Fruit fly (Drosophila melanogaster): ENCODE data around the gene fkh.
A peak's percentile ranks its signal among the peaks of the same experiment; 100 is the strongest.

fkh gene

DNA sequence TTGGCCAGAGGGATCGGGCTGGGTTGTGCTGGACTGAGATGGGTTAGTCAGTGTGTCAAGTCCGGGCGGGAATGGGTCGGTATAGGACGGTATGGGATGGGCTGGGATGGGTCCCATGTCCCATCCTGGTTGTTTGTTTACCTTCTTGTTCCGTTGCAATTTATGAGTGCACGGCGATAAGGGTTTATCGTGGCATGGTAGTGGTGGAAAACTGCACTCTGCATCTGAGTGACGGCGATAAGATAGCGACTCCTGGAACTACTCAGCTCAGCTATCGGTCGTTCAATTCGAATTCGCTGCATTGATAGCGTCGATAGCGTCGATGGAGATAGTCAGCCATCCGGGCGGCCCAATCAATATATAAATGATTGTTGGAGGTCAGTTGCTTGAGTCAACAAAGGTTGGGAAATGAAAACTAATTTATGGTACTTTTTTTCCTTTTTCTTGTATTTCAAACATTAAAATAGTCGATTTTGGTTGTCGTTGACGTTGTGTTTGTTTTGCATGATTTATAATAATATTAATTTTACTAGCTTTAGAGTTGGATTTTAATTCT, 4.4 kb downstream of the fkh start:
- TF ChIP-seq CG12768 (GFP tag; optimal IDR thresholded peaks at IDR 0.05) (peak; percentile 38), cnc (optimal IDR thresholded peaks at IDR 0.05) (no peak), Clk (GFP tag; optimal IDR thresholded peaks at IDR 0.05) (no peak), toe (GFP tag; optimal IDR thresholded peaks at IDR 0.05) (no peak), cic (GFP tag; optimal IDR thresholded peaks at IDR 0.05) (peak; percentile 25), ovo (GFP tag; optimal IDR thresholded peaks at IDR 0.05) (peak; percentile 70), CG11617 (GFP tag; optimal IDR thresholded peaks at IDR 0.05) (peak; percentile 31), Crg-1 (GFP tag; optimal IDR thresholded peaks at IDR 0.05) (peak; percentile 23), Mnt (GFP tag; optimal IDR thresholded peaks at IDR 0.05) (no peak)

DNA sequence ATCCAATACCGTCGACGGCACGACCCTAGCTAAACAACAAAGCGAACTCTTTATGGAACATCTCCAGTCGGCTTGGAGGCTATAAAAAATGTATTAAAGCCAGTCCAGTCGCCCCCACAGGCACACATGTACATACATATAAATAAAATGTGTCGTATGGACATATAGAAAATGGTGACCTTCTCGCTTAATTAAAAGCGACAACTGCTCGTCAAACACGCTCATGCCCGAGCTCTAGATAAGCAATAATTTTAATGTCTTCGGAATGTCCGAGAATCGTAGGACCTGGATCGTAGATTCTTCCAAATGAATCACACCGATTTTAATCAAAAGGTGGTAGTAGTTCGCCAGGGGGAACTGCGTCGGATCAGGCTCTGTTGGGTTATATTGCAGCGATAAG, 5.1 kb downstream of the fkh start:
- TF ChIP-seq Mnt (GFP tag; optimal IDR thresholded peaks at IDR 0.05) (no peak), kay (GFP tag; ENCODE audit: borderline replicate concordance) (peak; percentile 68)

DNA sequence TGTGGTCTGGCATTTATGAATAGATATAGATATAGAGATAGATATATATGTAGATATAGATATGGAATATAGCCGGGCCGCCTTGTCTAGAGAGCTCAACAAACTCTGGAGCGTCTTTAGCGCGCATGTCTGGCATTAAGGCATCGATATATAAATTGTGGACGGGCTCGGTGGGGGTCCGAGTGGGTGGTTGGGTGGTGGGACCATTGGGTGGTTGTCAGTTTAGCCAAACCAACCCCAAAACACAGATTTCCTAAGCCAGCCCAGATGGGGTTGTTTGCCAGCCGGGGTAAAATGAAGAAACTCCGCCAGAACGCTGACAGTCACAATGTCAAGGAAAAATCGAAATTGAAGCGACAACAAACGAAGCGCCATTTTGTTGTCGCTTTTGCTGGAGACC, 5.6 kb downstream of the fkh start:
- TF ChIP-seq CG33017 (tag; optimal IDR thresholded peaks at IDR 0.05), result no peak
- TF ChIP-seq cic (GFP tag; optimal IDR thresholded peaks at IDR 0.05), result no peak
- TF ChIP-seq CG12768 (GFP tag; optimal IDR thresholded peaks at IDR 0.05), result no peak
- no peak for TF ChIP-seq CG5204 (GFP tag; optimal IDR thresholded peaks at IDR 0.05)
- no peak for TF ChIP-seq CG14711 (tag; optimal IDR thresholded peaks at IDR 0.05)
- TF ChIP-seq CG7045 (GFP tag; optimal IDR thresholded peaks at IDR 0.05), result no peak
- TF ChIP-seq pad (GFP tag; optimal IDR thresholded peaks at IDR 0.05), result no peak
- TF ChIP-seq tj (GFP tag; optimal IDR thresholded peaks at IDR 0.05), result no peak
- TF ChIP-seq Crg-1 (GFP tag; optimal IDR thresholded peaks at IDR 0.05), result no peak
- TF ChIP-seq CG7101 (tag; optimal IDR thresholded peaks at IDR 0.05), result no peak
- TF ChIP-seq ovo (GFP tag; optimal IDR thresholded peaks at IDR 0.05), result no peak
- TF ChIP-seq cnc (optimal IDR thresholded peaks at IDR 0.05), result no peak

DNA sequence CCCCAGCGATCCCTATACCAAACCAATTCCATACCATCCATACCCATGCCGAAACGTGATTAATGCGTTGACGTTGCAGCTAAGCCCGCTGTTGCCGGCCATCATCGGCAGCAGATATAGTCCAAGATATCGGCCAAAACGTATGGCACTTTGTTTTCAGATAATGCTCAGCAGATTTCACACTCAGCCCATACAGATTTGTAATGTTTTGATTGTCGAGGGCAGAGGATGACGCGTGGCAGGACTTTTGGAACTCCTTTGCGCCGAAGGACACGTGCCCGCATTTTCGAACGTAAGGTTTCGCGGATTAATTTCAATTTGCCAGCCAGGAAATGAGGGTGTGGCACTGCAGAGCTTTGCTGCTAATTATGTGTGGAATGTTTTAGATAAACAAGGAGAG, 8.2 kb downstream of the fkh start:
- TF ChIP-seq CG12768 (GFP tag; optimal IDR thresholded peaks at IDR 0.05), result no peak
- no peak for TF ChIP-seq Crg-1 (GFP tag; optimal IDR thresholded peaks at IDR 0.05)
- TF ChIP-seq CG11617 (GFP tag; optimal IDR thresholded peaks at IDR 0.05), result no peak
- TF ChIP-seq pad (GFP tag; optimal IDR thresholded peaks at IDR 0.05), result no peak
- no peak for TF ChIP-seq CG7045 (GFP tag; optimal IDR thresholded peaks at IDR 0.05)
- no peak for TF ChIP-seq CG5204 (GFP tag; optimal IDR thresholded peaks at IDR 0.05)
- no peak for TF ChIP-seq CG7101 (tag; optimal IDR thresholded peaks at IDR 0.05)
- no peak for TF ChIP-seq toe (GFP tag; optimal IDR thresholded peaks at IDR 0.05)
- TF ChIP-seq ovo (GFP tag; optimal IDR thresholded peaks at IDR 0.05), result no peak
- TF ChIP-seq Hr96 (GFP tag; optimal IDR thresholded peaks at IDR 0.05), result no peak
- TF ChIP-seq Mnt (GFP tag; optimal IDR thresholded peaks at IDR 0.05), result no peak
- no peak for TF ChIP-seq CG1620 (GFP tag; optimal IDR thresholded peaks at IDR 0.05)

DNA sequence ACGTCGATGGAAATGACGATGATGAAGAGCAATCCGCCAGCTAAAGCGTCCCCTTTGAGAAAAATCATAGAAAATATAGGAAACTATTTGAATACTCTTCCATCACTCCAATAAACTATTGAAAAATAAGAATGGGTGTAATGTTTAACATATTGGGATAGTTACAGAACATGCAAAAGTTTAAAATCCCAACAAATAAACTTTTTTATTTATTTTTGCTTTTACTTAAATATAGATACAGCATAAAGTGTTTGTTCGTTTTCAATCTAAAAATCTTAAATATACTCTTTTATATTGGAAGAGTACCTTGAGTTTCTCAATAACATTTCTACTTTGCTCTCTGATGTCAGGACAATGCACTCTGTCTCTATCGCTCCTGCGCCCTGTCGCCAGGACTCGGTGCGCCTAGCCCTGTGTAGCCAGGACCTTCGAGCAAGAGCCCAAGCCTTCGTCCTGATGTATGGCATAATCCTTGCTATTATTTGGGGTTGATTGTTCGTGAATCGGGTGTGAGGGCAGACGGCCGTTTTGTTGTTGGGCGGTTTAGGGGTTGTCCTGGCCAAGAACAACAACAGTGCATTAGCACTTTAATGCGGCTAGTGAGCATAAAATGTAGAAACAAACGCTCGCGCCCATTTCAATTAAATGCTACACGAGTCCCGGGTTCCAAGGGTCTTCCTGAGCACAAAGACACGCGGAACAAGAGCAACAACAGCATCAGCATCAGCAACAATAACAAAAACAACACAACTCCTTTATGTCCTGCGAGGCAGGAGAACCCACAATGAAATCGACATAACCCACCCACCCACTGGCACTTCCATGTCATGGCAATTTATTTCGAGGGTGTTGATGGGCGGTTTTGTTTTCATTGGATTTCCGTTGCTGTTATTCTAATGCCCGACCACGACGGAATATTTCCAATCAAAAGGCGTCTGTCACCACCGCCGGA, 12.1 kb downstream of the fkh start:
- TF ChIP-seq CG14711 (tag; optimal IDR thresholded peaks at IDR 0.05), result no peak
- no peak for TF ChIP-seq CG7045 (GFP tag; optimal IDR thresholded peaks at IDR 0.05)
- TF ChIP-seq Clk (GFP tag; optimal IDR thresholded peaks at IDR 0.05), result no peak
- TF ChIP-seq CG7101 (tag; optimal IDR thresholded peaks at IDR 0.05), result no peak
- no peak for TF ChIP-seq toe (GFP tag; optimal IDR thresholded peaks at IDR 0.05)
- no peak for TF ChIP-seq kay (GFP tag; ENCODE audit: borderline replicate concordance)
- no peak for TF ChIP-seq CG5204 (GFP tag; optimal IDR thresholded peaks at IDR 0.05)
- TF ChIP-seq CG12768 (GFP tag; optimal IDR thresholded peaks at IDR 0.05), result no peak
- TF ChIP-seq cnc (optimal IDR thresholded peaks at IDR 0.05), result no peak
- no peak for TF ChIP-seq CG1620 (GFP tag; optimal IDR thresholded peaks at IDR 0.05)
- TF ChIP-seq pad (GFP tag; optimal IDR thresholded peaks at IDR 0.05), result no peak

DNA sequence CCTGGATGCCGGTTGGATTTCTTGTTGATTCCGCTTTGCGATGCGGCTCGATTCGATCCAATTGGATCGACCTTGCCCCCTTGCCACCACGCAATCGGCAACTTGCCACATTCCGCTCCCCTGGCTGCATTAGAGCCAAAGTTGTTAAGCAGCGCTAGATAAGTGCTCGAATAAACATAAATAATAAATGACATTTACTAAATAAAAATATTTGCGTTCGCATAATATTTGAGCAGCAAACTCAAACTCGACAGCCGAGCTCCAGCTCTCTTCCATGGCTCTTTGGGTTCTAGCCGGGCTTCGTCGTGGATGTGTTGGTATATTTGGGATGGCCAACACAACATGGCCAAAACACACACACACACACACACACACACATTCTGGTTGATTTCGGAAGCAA, 14.3 kb downstream of the fkh start:
- TF ChIP-seq tj (GFP tag; optimal IDR thresholded peaks at IDR 0.05) (no peak), CG33017 (tag; optimal IDR thresholded peaks at IDR 0.05) (no peak), CG11617 (GFP tag; optimal IDR thresholded peaks at IDR 0.05) (no peak), toe (GFP tag; optimal IDR thresholded peaks at IDR 0.05) (no peak), CG14711 (tag; optimal IDR thresholded peaks at IDR 0.05) (no peak), CG1620 (GFP tag; optimal IDR thresholded peaks at IDR 0.05) (no peak), cic (GFP tag; optimal IDR thresholded peaks at IDR 0.05) (no peak), Mnt (GFP tag; optimal IDR thresholded peaks at IDR 0.05) (no peak), CG7045 (GFP tag; optimal IDR thresholded peaks at IDR 0.05) (no peak), Clk (GFP tag; optimal IDR thresholded peaks at IDR 0.05) (no peak), cnc (optimal IDR thresholded peaks at IDR 0.05) (no peak), CG5204 (GFP tag; optimal IDR thresholded peaks at IDR 0.05) (no peak), kay (GFP tag; ENCODE audit: borderline replicate concordance) (no peak), pad (GFP tag; optimal IDR thresholded peaks at IDR 0.05) (no peak), CG12768 (GFP tag; optimal IDR thresholded peaks at IDR 0.05) (no peak)
